Worm (Caenorhabditis elegans) whole organism, L1 larva: ENCODE data around the gene F15H10.12.
A peak's percentile ranks its signal among the peaks of the same experiment; 100 is the strongest.

Experiments used
- C04F5.9 ChIP-seq: sonication (generic microtip); optimal IDR thresholded peaks from 2 replicates; lab custom pipeline; 2016; ENCODE audit warnings: missing genetic modification characterization, missing compliant biosample characterization
- C34B4.2 ChIP-seq: sonication (generic microtip); optimal IDR thresholded peaks from 2 replicates; lab custom pipeline; 2017; ENCODE audit warnings: mild to moderate bottlenecking, missing genetic modification characterization, missing compliant biosample characterization
- alr-1 ChIP-seq: fragments of 200-800 bp; sonication (Bioruptor generic); optimal IDR thresholded peaks from 2 replicates; lab custom pipeline; 2018; ENCODE audit warnings: borderline replicate concordance, mild to moderate bottlenecking, missing genetic modification characterization, missing compliant biosample characterization
- ceh-63 ChIP-seq: fragments of 200-800 bp; sonication (Bioruptor generic); optimal IDR thresholded peaks from 2 replicates; lab custom pipeline; 2018; ENCODE audit warnings: mild to moderate bottlenecking, missing genetic modification characterization, missing compliant biosample characterization
- ceh-8 ChIP-seq: fragments of 200-800 bp; sonication (Bioruptor generic); optimal IDR thresholded peaks from 2 replicates; lab custom pipeline; 2018; ENCODE audit warnings: mild to moderate bottlenecking, missing genetic modification characterization, moderate library complexity, missing compliant biosample characterization
- ceh-82 ChIP-seq, 3 experiments: fragments of 150-350 bp in 1 of 3; sonication (generic microtip) in 2 of 3; optimal IDR thresholded peaks; 2 replicates each; lab custom pipeline; 2014 to 2017; ENCODE audit warnings: missing biosample characterization in 3 of 3, missing genetic modification characterization in 3 of 3
- ces-1 ChIP-seq: fragments of 150-350 bp; optimal IDR thresholded peaks from 2 replicates; lab custom pipeline; 2014; ENCODE audit warnings: missing biosample characterization, missing genetic modification reagents, missing genetic modification characterization
- dsc-1 ChIP-seq: sonication (generic microtip); optimal IDR thresholded peaks from 2 replicates; lab custom pipeline; 2016; ENCODE audit warnings: mild to moderate bottlenecking, missing genetic modification characterization, missing compliant biosample characterization
- efl-3 ChIP-seq: fragments of 200-800 bp; sonication (Bioruptor generic); optimal IDR thresholded peaks from 2 replicates; lab custom pipeline; 2018; ENCODE audit warnings: mild to moderate bottlenecking, missing genetic modification characterization, missing compliant biosample characterization
- egl-13 ChIP-seq: sonication (generic microtip); optimal IDR thresholded peaks from 2 replicates; lab custom pipeline; 2016; ENCODE audit warnings: missing genotype, missing genetic modification reagents, missing genetic modification characterization, missing compliant biosample characterization
- elt-3 ChIP-seq, 6 experiments: fragments of 150-350 bp in 1 of 6; sonication (generic microtip); optimal IDR thresholded peaks; 2 replicates each; lab custom pipeline; 2017 to 2018; ENCODE audit warnings: missing biosample characterization in 6 of 6, missing genetic modification characterization in 6 of 6, inconsistent platforms in 1 of 6
- ets-5 ChIP-seq: fragments of 200-800 bp; sonication (Bioruptor generic); IDR thresholded peaks from 2 replicates; pipeline ENCODE4 v1.3.6; 2022; ENCODE audit warnings: missing genetic modification characterization, missing compliant biosample characterization
- hlh-17 ChIP-seq: fragments of 200-800 bp; sonication (Bioruptor generic); optimal IDR thresholded peaks from 2 replicates; lab custom pipeline; 2018; ENCODE audit warnings: missing genetic modification characterization, mild to moderate bottlenecking, missing compliant biosample characterization, moderate library complexity, borderline replicate concordance
- hlh-4 ChIP-seq: sonication (generic microtip); optimal IDR thresholded peaks from 2 replicates; lab custom pipeline; 2016; ENCODE audit warnings: mild to moderate bottlenecking, missing genetic modification characterization, missing compliant biosample characterization
- hpl-2 ChIP-seq: fragments of 150-350 bp; optimal IDR thresholded peaks from 2 replicates; lab custom pipeline; 2014; ENCODE audit warnings: missing biosample characterization, missing genetic modification reagents, missing genetic modification characterization
- lin-15B ChIP-seq: fragments of 150-350 bp; sonication (generic microtip); optimal IDR thresholded peaks from 3 replicates; lab custom pipeline; 2014; ENCODE audit warnings: missing biosample characterization, missing genetic modification characterization
- lin-39 ChIP-seq: fragments of 150-350 bp; optimal IDR thresholded peaks from 2 replicates; lab custom pipeline; 2014; ENCODE audit warnings: missing biosample characterization, missing genetic modification reagents, missing genetic modification characterization
- lsy-2 ChIP-seq, 2 experiments: fragments of 150-350 bp; optimal IDR thresholded peaks; 2 replicates each; lab custom pipeline; 2014; ENCODE audit warnings: missing biosample characterization in 2 of 2, missing genetic modification characterization in 2 of 2
- nhr-12 ChIP-seq: sonication (generic microtip); optimal IDR thresholded peaks from 2 replicates; lab custom pipeline; 2017; ENCODE audit warnings: missing biosample characterization, missing genetic modification characterization
- nhr-20 ChIP-seq: sonication (generic microtip); optimal IDR thresholded peaks from 2 replicates; lab custom pipeline; 2016; ENCODE audit warnings: mild to moderate bottlenecking, missing genetic modification characterization, missing compliant biosample characterization
- nhr-47 ChIP-seq: sonication (generic microtip); optimal IDR thresholded peaks from 2 replicates; lab custom pipeline; 2016; ENCODE audit warnings: mild to moderate bottlenecking, missing genetic modification characterization, moderate library complexity, missing compliant biosample characterization
- nhr-76 ChIP-seq: sonication (generic microtip); optimal IDR thresholded peaks from 2 replicates; lab custom pipeline; 2017; ENCODE audit warnings: missing biosample characterization, missing genetic modification characterization
- nhr-77 ChIP-seq: fragments of 150-350 bp; optimal IDR thresholded peaks from 2 replicates; lab custom pipeline; 2014; ENCODE audit warnings: missing biosample characterization, missing genetic modification characterization
- nhr-85 ChIP-seq: sonication (generic microtip); peaks from one replicate; lab custom pipeline; 2016; ENCODE audit warnings: missing genetic modification characterization, inconsistent platforms, missing compliant biosample characterization
- pag-3 ChIP-seq: sonication (generic microtip); optimal IDR thresholded peaks from 2 replicates; lab custom pipeline; 2017; ENCODE audit warnings: missing genetic modification characterization, mild to moderate bottlenecking, missing compliant biosample characterization, antibody characterized with exemption, borderline replicate concordance; ENCODE audit not compliant: insufficient read depth
- snpc-4 ChIP-seq: fragments of 150-350 bp; optimal IDR thresholded peaks from 2 replicates; lab custom pipeline; 2014; ENCODE audit warnings: missing biosample characterization, missing genetic modification characterization
- snu-23 ChIP-seq: sonication (generic microtip); optimal IDR thresholded peaks from 2 replicates; lab custom pipeline; 2016; ENCODE audit warnings: missing genetic modification characterization, missing compliant biosample characterization
- sox-4 ChIP-seq: sonication (generic microtip); optimal IDR thresholded peaks from 2 replicates; lab custom pipeline; 2016; ENCODE audit warnings: missing genetic modification characterization, missing compliant biosample characterization
- sup-37 ChIP-seq: fragments of 200-800 bp; sonication (Bioruptor generic); optimal IDR thresholded peaks from 2 replicates; lab custom pipeline; 2018; ENCODE audit warnings: mild to moderate bottlenecking, missing genetic modification characterization, missing compliant biosample characterization
- swsn-7 ChIP-seq: sonication (generic microtip); optimal IDR thresholded peaks from 2 replicates; lab custom pipeline; 2016; ENCODE audit warnings: missing genetic modification characterization, missing compliant biosample characterization
- unc-30 ChIP-seq: sonication (generic microtip); optimal IDR thresholded peaks from 2 replicates; lab custom pipeline; 2017; ENCODE audit warnings: missing biosample characterization, missing genetic modification characterization
- unc-86 ChIP-seq: sonication (generic microtip); optimal IDR thresholded peaks from 2 replicates; lab custom pipeline; 2016; ENCODE audit warnings: missing genetic modification characterization, missing compliant biosample characterization
- unc-98 ChIP-seq: fragments of 200-800 bp; sonication (Bioruptor generic); IDR thresholded peaks from 2 replicates; pipeline ENCODE4 v1.3.6; 2022; ENCODE audit warnings: missing genetic modification characterization, missing compliant biosample characterization
- zag-1 ChIP-seq: fragments of 150-350 bp; optimal IDR thresholded peaks from 2 replicates; lab custom pipeline; 2014; ENCODE audit warnings: missing biosample characterization, missing genetic modification characterization
- zip-4 ChIP-seq: fragments of 200-800 bp; sonication (Bioruptor generic); optimal IDR thresholded peaks from 2 replicates; lab custom pipeline; 2018; ENCODE audit warnings: mild to moderate bottlenecking, missing genetic modification characterization, moderate library complexity, missing compliant biosample characterization

The F15H10.12 gene

DNA sequence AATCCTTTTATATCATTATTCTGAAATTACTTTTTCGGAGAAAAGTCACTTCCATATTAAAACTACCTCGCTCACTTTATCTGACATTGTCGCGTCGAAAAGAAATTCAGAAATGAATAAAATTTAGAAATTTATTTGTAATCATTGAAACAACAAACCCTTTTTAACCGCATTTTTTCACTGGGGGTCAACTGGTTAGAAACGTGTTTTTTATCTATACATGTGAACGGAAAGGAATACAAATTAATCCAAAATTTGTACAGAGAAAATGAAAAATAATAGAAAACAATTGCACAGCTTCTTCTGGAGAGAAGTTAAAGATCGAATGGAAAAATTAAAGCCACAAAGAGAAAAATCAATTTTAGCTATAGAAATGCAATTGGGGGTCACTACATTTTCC is 18.7 kb upstream of the F15H10.12 start, which contains the start of gene tag-314:
TSS of gene tag-314 (minus strand) at position 101 of the 400 bp plus-strand sequence.
- TF ChIP-seq nhr-77 (no peak), nhr-76 (tag; lab: Kevin White, UChicago) (no peak), egl-13 (tag; lab: Kevin White, UChicago) (no peak), sox-4 (tag; lab: Kevin White, UChicago) (no peak), elt-3 (tag; optimal IDR thresholded peaks at IDR 0.05; lab: Kevin White, UChicago) (no peak), C34B4.2 (tag; lab: Kevin White, UChicago) (no peak), hlh-4 (tag; lab: Kevin White, UChicago) (no peak), nhr-12 (tag; lab: Kevin White, UChicago) (no peak), pag-3 (tag; lab: Kevin White, UChicago) (no peak), hlh-17 (no peak), efl-3 (GFP tag; lab: Kevin White, UChicago) (no peak), alr-1 (tag; lab: Kevin White, UChicago) (no peak), lin-39 (tag; lab: Kevin White, UChicago) (no peak), unc-30 (tag; lab: Kevin White, UChicago) (no peak), ces-1 (GFP tag; lab: Kevin White, UChicago) (no peak), snu-23 (GFP tag; lab: Kevin White, UChicago) (no peak), nhr-20 (no peak), swsn-7 (no peak), dsc-1 (tag; lab: Kevin White, UChicago) (no peak)

DNA sequence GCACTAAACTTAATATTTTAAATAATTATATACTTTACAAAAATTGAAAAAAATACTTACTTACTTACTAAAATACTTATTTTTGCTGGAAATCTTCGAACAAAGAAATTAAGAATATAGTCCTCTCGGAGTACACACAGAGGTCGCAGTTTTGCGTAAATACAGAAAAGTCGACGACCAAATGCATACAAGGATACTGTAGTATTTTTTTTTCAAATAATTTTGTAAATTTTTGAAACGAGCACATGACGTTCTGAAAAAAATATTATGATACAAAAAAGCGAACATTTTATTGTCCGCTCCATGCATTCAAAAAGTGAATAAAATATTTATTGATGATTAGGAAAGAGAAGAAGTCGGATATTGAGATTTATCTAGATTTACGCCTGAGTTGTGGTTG is 16.4 kb upstream of the F15H10.12 start, which contains the start of gene apc-10:
TSS of gene apc-10 (minus strand) at position 101 of the 400 bp plus-strand sequence.
- TF ChIP-seq ceh-8 (GFP tag; lab: Kevin White, UChicago), result no peak
- TF ChIP-seq ets-5 (GFP tag; lab: Robert Waterston, UW), result no peak
- TF ChIP-seq zip-4 (GFP tag; lab: Kevin White, UChicago), result no peak

DNA sequence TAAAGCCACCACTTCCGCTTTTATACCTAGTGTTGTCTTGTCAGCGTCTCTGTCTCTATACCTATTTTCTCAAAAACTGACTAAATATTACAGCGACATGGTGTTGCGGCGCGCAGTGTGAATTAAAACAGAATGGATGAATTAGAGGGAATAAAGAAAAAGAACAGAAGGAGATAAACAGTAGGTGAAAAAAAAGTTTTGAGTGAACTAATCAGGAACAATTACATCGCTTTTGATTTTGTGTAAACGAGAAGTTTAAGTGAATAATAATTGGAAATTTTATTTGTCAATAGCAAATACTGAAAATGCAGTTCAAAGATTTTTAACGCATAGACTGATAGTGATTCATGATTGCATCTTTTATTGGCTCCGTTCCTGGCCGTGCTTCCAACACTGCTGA is 15.2 kb upstream of the F15H10.12 start, which contains the start of gene col-12:
TSS of gene col-12 (minus strand) at position 101 of the 400 bp plus-strand sequence.
- TF ChIP-seq nhr-12 (tag; lab: Kevin White, UChicago) (no peak), lsy-2 (tag; optimal IDR thresholded peaks at IDR 0.05; lab: Kevin White, UChicago) (no peak), sup-37 (no peak), unc-86 (tag; lab: Kevin White, UChicago) (no peak), pag-3 (tag; lab: Kevin White, UChicago) (no peak), lin-15B (tag; lab: Kevin White, UChicago) (no peak)

DNA sequence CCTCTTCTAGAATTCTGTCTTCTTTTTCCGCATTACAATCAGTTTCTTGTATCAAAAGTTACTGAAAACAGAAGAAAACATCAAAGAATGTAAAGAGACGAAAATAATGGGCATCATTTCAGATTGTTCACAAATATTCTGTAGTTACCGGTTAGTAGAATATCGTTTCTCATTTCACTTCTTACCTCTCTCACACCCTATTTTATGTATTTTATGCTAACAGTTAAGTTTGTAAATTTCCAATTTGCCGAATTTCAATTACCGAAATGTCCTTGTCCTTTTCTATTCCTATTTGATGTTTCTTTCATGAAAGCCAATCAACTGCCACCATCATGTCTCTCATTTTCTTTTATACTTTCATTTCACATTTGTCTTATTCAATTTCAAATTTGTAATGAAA is 13.6 kb upstream of the F15H10.12 start:
- peak; percentile 64 for TF ChIP-seq nhr-85 (tag; lab: Kevin White, UChicago)
- no peak for TF ChIP-seq pag-3 (tag; lab: Kevin White, UChicago)

DNA sequence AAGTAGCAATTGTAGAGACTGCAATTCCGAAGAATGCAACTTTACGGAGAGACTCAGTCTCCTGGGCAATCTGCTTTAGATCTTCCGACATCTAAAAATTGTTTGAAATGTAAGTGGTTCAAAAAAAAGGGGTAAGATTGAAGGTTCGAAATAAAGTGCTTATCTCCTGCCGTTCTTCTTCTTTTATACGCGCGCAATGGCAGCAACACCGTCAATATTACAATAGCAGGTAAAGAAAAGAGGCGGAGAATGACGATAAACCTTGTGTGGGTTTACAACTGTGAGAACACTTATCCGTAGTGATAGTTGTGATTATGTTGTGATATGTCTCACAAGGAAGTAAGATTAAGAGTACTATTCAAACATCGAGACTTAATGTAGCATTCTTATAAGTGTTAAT is 11.9 kb upstream of the F15H10.12 start, which contains the start of gene col-13:
TSS of gene col-13 (minus strand) at position 101 of the 400 bp plus-strand sequence.
- TF ChIP-seq ceh-63 (GFP tag; lab: Kevin White, UChicago) (no peak), nhr-47 (tag; lab: Kevin White, UChicago) (no peak), snpc-4 (tag; lab: Kevin White, UChicago) (no peak), ceh-82 (tag; optimal IDR thresholded peaks at IDR 0.05; lab: Kevin White, UChicago) (no peak), hlh-4 (tag; lab: Kevin White, UChicago) (no peak), nhr-85 (tag; lab: Kevin White, UChicago) (no peak), zag-1 (tag; lab: Kevin White, UChicago) (no peak), unc-98 (no peak), C04F5.9 (no peak), hpl-2 (no peak), unc-86 (tag; lab: Kevin White, UChicago) (no peak)
